Fruit fly (Drosophila melanogaster) whole organism, prepupa: ENCODE measurements around the gene Tbh.

Experiments
- CG10631 ChIP-seq: fragments of 200-800 bp; sonication (Bioruptor generic); optimal IDR thresholded peaks from 2 replicates; lab custom pipeline; 2016; ENCODE audit warnings: missing biosample characterization, missing genetic modification characterization
- CG11762 ChIP-seq: fragments of 200-800 bp; sonication (Bioruptor generic); optimal IDR thresholded peaks from 3 replicates; lab custom pipeline; 2016; ENCODE audit warnings: missing biosample characterization, missing genetic modification characterization; ENCODE audit not compliant: insufficient read depth
- CG16779 ChIP-seq: fragments of 200-800 bp; sonication (Bioruptor generic); optimal IDR thresholded peaks from 3 replicates; lab custom pipeline; 2017; ENCODE audit warnings: missing biosample characterization, mild to moderate bottlenecking, missing genetic modification characterization
- CG32006 ChIP-seq: fragments of 200-800 bp; sonication (Bioruptor generic); optimal IDR thresholded peaks from 3 replicates; lab custom pipeline; 2017; ENCODE audit warnings: missing biosample characterization, mild to moderate bottlenecking, missing genetic modification characterization
- CG3919 ChIP-seq: fragments of 200-800 bp; sonication (Bioruptor generic); optimal IDR thresholded peaks from 3 replicates; lab custom pipeline; 2016; ENCODE audit warnings: missing biosample characterization, missing genetic modification characterization
- CG4318 ChIP-seq: fragments of 200-800 bp; sonication (Bioruptor generic); optimal IDR thresholded peaks from 3 replicates; lab custom pipeline; 2017; ENCODE audit warnings: missing biosample characterization, mild to moderate bottlenecking, missing genetic modification characterization
- CG6163 ChIP-seq: fragments of 200-800 bp; sonication (Bioruptor generic); IDR thresholded peaks from 3 replicates; pipeline ENCODE4 v1.3.6; 2022; ENCODE audit warnings: missing biosample characterization, missing genetic modification characterization
- CG6792 ChIP-seq: fragments of 200-800 bp; sonication (Bioruptor generic); optimal IDR thresholded peaks from 3 replicates; lab custom pipeline; 2016; ENCODE audit warnings: missing biosample characterization, missing genetic modification characterization
- CG6808 ChIP-seq: fragments of 200-800 bp; sonication (Bioruptor generic); optimal IDR thresholded peaks from 3 replicates; lab custom pipeline; 2017; ENCODE audit warnings: missing biosample characterization, missing genetic modification characterization, mild to moderate bottlenecking, moderate library complexity, missing genetic modification reagents
- CG6854 ChIP-seq: fragments of 200-800 bp; sonication (Bioruptor generic); optimal IDR thresholded peaks from 2 replicates; lab custom pipeline; 2017; ENCODE audit warnings: missing biosample characterization, mild to moderate bottlenecking, missing genetic modification characterization
- CG7368 ChIP-seq: fragments of 200-800 bp; sonication (Bioruptor generic); optimal IDR thresholded peaks from 3 replicates; lab custom pipeline; 2016; ENCODE audit warnings: missing biosample characterization, missing genetic modification characterization
- CG8319 ChIP-seq: fragments of 200-800 bp; sonication (Bioruptor generic); optimal IDR thresholded peaks from 3 replicates; lab custom pipeline; 2016; ENCODE audit warnings: missing biosample characterization, missing genetic modification characterization
- CG8632 ChIP-seq: fragments of 200-800 bp; sonication (Bioruptor generic); optimal IDR thresholded peaks from 3 replicates; lab custom pipeline; 2016; ENCODE audit warnings: missing biosample characterization, missing genetic modification characterization
- Eip75B ChIP-seq: fragments of 200-800 bp; sonication (Bioruptor generic); optimal IDR thresholded peaks from 3 replicates; lab custom pipeline; 2016; ENCODE audit warnings: missing biosample characterization, missing genetic modification characterization
- Eip78C ChIP-seq: fragments of 200-800 bp; sonication (Bioruptor generic); peaks from one replicate; lab custom pipeline; 2016; ENCODE audit warnings: missing biosample characterization, missing genetic modification characterization
- Eip93F ChIP-seq: fragments of 200-800 bp; sonication (Bioruptor generic); optimal IDR thresholded peaks from 2 replicates; lab custom pipeline; 2016; ENCODE audit warnings: missing biosample characterization, mild to moderate bottlenecking, missing genetic modification characterization
- Ets21C ChIP-seq: fragments of 200-800 bp; sonication (Bioruptor generic); optimal IDR thresholded peaks from 3 replicates; lab custom pipeline; 2016; ENCODE audit warnings: missing biosample characterization, missing genetic modification characterization
- Ets96B ChIP-seq: fragments of 200-800 bp; optimal IDR thresholded peaks from 2 replicates; lab custom pipeline; 2019; ENCODE audit warnings: missing biosample characterization, mild to moderate bottlenecking, missing genetic modification characterization, moderate library complexity
- Gug ChIP-seq: fragments of 200-800 bp; sonication (Bioruptor generic); IDR thresholded peaks from 2 replicates; pipeline ENCODE4 v1.3.6; 2022; ENCODE audit warnings: missing biosample characterization, missing genetic modification characterization
- Hr38 ChIP-seq: sonication (Bioruptor generic); optimal IDR thresholded peaks from 2 replicates; lab custom pipeline; 2016; ENCODE audit warnings: missing biosample characterization, missing genetic modification characterization
- Hr39 ChIP-seq: fragments of 200-800 bp; sonication (Bioruptor generic); optimal IDR thresholded peaks from 2 replicates; lab custom pipeline; 2016; ENCODE audit warnings: missing biosample characterization, missing genetic modification characterization
- Hr4 ChIP-seq: fragments of 200-800 bp; sonication (Bioruptor generic); optimal IDR thresholded peaks from 3 replicates; lab custom pipeline; 2016; ENCODE audit warnings: missing biosample characterization, missing genetic modification characterization
- Lpt ChIP-seq: fragments of 200-800 bp; sonication (Bioruptor generic); optimal IDR thresholded peaks from 3 replicates; lab custom pipeline; 2016; ENCODE audit warnings: missing biosample characterization, missing genetic modification characterization
- Met ChIP-seq: fragments of 200-800 bp; sonication (Bioruptor generic); optimal IDR thresholded peaks from 3 replicates; lab custom pipeline; 2016; ENCODE audit warnings: missing biosample characterization, missing genetic modification characterization
- OdsH ChIP-seq: fragments of 200-800 bp; sonication (Bioruptor generic); optimal IDR thresholded peaks from 3 replicates; lab custom pipeline; 2016; ENCODE audit warnings: missing biosample characterization, missing genetic modification characterization
- Sox14 ChIP-seq: fragments of 200-800 bp; sonication (Bioruptor generic); optimal IDR thresholded peaks from 3 replicates; lab custom pipeline; 2016; ENCODE audit warnings: missing biosample characterization, missing genetic modification characterization
- Sox15 ChIP-seq: fragments of 200-800 bp; sonication (Bioruptor generic); optimal IDR thresholded peaks from 3 replicates; lab custom pipeline; 2016; ENCODE audit warnings: missing biosample characterization, missing genetic modification characterization
- achi ChIP-seq: fragments of 200-800 bp; sonication (Bioruptor generic); optimal IDR thresholded peaks from 3 replicates; lab custom pipeline; 2016; ENCODE audit warnings: missing biosample characterization, missing genetic modification characterization
- acj6 ChIP-seq: fragments of 200-800 bp; sonication (Bioruptor generic); optimal IDR thresholded peaks from 3 replicates; lab custom pipeline; 2016; ENCODE audit warnings: missing biosample characterization, missing genetic modification characterization
- cyc ChIP-seq: fragments of 200-800 bp; sonication (Bioruptor generic); optimal IDR thresholded peaks from 3 replicates; lab custom pipeline; 2016; ENCODE audit warnings: missing biosample characterization, missing genetic modification characterization
- dac ChIP-seq: fragments of 200-800 bp; sonication (Bioruptor generic); optimal IDR thresholded peaks from 2 replicates; lab custom pipeline; 2017; ENCODE audit warnings: missing biosample characterization, mild to moderate bottlenecking, missing genetic modification characterization
- dsx ChIP-seq: fragments of 200-800 bp; optimal IDR thresholded peaks from 3 replicates; lab custom pipeline; 2019; ENCODE audit warnings: missing biosample characterization, mild to moderate bottlenecking, missing genetic modification characterization, moderate library complexity; ENCODE audit not compliant: poor library complexity, severe bottlenecking
- eg ChIP-seq: fragments of 200-800 bp; sonication (Bioruptor generic); IDR thresholded peaks from 3 replicates; pipeline ENCODE4 v1.3.6; 2022; ENCODE audit warnings: missing biosample characterization, missing genetic modification characterization
- esn ChIP-seq: fragments of 200-800 bp; sonication (Bioruptor generic); optimal IDR thresholded peaks from 2 replicates; lab custom pipeline; 2016; ENCODE audit warnings: missing biosample characterization, mild to moderate bottlenecking, missing genetic modification characterization, moderate library complexity
- fd85E ChIP-seq: fragments of 200-800 bp; sonication (Bioruptor generic); optimal IDR thresholded peaks from 3 replicates; lab custom pipeline; 2016; ENCODE audit warnings: missing biosample characterization, missing genetic modification characterization
- fkh ChIP-seq: fragments of 200-800 bp; sonication (Bioruptor generic); optimal IDR thresholded peaks from 3 replicates; lab custom pipeline; 2017; ENCODE audit warnings: missing biosample characterization, mild to moderate bottlenecking, missing genetic modification characterization, moderate library complexity
- net ChIP-seq: fragments of 200-800 bp; sonication (Bioruptor generic); optimal IDR thresholded peaks from 3 replicates; lab custom pipeline; 2016; ENCODE audit warnings: missing biosample characterization, missing genetic modification characterization
- salr ChIP-seq, 2 experiments: fragments of 200-800 bp; sonication (Bioruptor generic); optimal IDR thresholded peaks; 3 replicates each; lab custom pipeline; 2016 to 2018; ENCODE audit warnings: missing biosample characterization in 2 of 2, missing genetic modification characterization in 2 of 2, mild to moderate bottlenecking in 1 of 2
- svp ChIP-seq: fragments of 200-800 bp; sonication (Bioruptor generic); peaks from one replicate; lab custom pipeline; 2016; ENCODE audit warnings: missing biosample characterization, missing genetic modification characterization
- topi ChIP-seq: fragments of 200-800 bp; sonication (Bioruptor generic); optimal IDR thresholded peaks from 3 replicates; lab custom pipeline; 2016; ENCODE audit warnings: missing biosample characterization, missing genetic modification characterization
- vri ChIP-seq: fragments of 200-800 bp; sonication (Bioruptor generic); optimal IDR thresholded peaks from 3 replicates; lab custom pipeline; 2016; ENCODE audit warnings: missing biosample characterization, mild to moderate bottlenecking, missing genetic modification characterization

The Tbh gene

DNA sequence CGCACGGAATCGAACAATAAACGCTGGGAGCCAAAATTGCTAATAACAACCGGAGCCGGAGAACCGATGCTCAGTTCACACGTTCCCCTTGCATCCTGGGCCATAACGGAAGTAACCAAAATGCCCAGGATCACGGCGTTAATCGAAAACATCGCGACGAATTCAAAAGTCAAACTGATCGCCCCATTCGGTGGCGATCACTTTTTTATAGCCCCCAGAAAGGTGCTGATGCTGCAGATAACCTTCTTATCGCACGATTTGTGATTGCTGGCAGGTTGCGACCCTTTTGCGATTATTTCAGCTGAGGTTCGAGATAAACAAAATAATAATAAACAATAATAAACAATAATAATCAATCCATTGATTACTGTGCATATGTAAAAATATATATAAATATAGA is 41.8 kb downstream of the Tbh start, which contains the start of gene CG2233:
CG2233 (minus strand) TSS at position 184 of the 400 bp plus-strand sequence.
- no peak for TF ChIP-seq CG6854
- TF ChIP-seq svp (GFP tag; lab: Kevin White, UChicago) = peak; percentile 76

DNA sequence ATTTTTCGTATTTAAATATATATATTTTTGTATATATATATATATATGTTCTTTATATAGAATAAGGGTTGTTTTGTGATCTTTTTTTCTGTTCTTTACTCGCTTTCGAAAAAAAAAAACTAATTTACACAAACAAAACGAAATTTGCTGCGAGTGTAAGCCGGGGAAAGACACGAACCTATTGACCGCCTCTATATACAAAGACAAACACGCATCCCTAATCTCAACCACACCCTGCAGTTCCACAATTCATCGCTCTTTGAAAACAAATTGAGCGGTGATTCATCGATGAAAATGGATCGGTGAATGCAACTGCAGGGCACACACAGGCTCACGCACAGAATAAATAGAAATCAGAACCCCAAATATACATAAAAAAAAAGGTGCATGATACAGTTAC is 43.4 kb downstream of the Tbh start:
- TF ChIP-seq Gug (GFP tag; lab: Robert Waterston, UW) (no peak), eg (GFP tag; lab: Robert Waterston, UW) (no peak), dac (GFP tag; lab: Kevin White, UChicago) (no peak), Eip75B (GFP tag; lab: Kevin White, UChicago) (no peak), CG6792 (no peak), OdsH (GFP tag; lab: Kevin White, UChicago) (no peak), Lpt (GFP tag; lab: Kevin White, UChicago) (no peak), Met (no peak)

DNA sequence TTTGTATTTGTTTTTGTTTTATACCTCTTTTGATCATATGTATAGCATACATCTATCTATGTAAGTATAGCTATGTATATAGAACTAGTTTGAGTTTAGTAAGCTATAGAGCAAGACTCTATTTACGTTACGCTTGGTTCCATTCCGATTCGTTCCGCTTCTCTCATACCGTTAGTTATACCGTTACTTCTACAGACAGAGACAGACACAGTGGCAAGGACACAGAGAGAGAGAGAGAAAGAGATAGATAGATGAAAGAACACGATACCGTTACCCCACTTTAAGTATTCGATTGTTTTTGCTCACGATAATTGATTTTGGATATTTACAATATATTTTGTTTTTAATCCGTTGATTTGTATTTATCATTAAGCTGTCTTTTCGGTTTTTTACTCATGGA is 51.0 kb downstream of the Tbh start:
- no peak for TF ChIP-seq Ets96B (tag; lab: Kevin White, UChicago)

dm6 chrX:8049292-8049691 is 53.8 kb downstream of the Tbh start:
- TF ChIP-seq Lpt (GFP tag; lab: Kevin White, UChicago) = no peak
- TF ChIP-seq fkh (GFP tag; lab: Kevin White, UChicago) = peak; percentile 50

dm6 chrX:8056084-8056483 is 60.6 kb downstream of the Tbh start:
- TF ChIP-seq CG8632 (GFP tag; lab: Kevin White, UChicago) = no peak
- TF ChIP-seq fkh (GFP tag; lab: Kevin White, UChicago) = peak; percentile 4
- TF ChIP-seq Hr4 (GFP tag; lab: Kevin White, UChicago) = no peak
- TF ChIP-seq vri (GFP tag; lab: Kevin White, UChicago) = peak; percentile 51
- no peak for TF ChIP-seq CG4318
- TF ChIP-seq fd85E (GFP tag; lab: Kevin White, UChicago) = no peak

dm6 chrX:8056597-8057228 is 61.2 kb downstream of the Tbh start:
- TF ChIP-seq eg (GFP tag; lab: Robert Waterston, UW) = peak; percentile 65; the same call in 2 of the 3 replicates
- TF ChIP-seq Hr4 (GFP tag; lab: Kevin White, UChicago) = no peak
- TF ChIP-seq CG6792 = no peak
- peak; percentile 8 for TF ChIP-seq Lpt (GFP tag; lab: Kevin White, UChicago)
- no peak for TF ChIP-seq CG32006
- TF ChIP-seq Eip75B (GFP tag; lab: Kevin White, UChicago) = no peak
- no peak for TF ChIP-seq cyc (GFP tag; lab: Kevin White, UChicago)
- no peak for TF ChIP-seq topi (GFP tag; lab: Kevin White, UChicago)
- no peak for TF ChIP-seq salr (GFP tag; optimal IDR thresholded peaks at IDR 0.05; lab: Kevin White, UChicago)
- peak; percentile 13 for TF ChIP-seq CG3919 (GFP tag; lab: Kevin White, UChicago)
- TF ChIP-seq acj6 (GFP tag; lab: Kevin White, UChicago) = no peak
- no peak for TF ChIP-seq CG10631 (GFP tag; lab: Kevin White, UChicago)
- no peak for TF ChIP-seq Sox14
- no peak for TF ChIP-seq Ets21C (GFP tag; lab: Kevin White, UChicago)
- no peak for TF ChIP-seq Sox15 (GFP tag; lab: Kevin White, UChicago)
- peak; percentile 74 for TF ChIP-seq Eip78C (GFP tag; lab: Kevin White, UChicago)
- TF ChIP-seq Hr39 (GFP tag; lab: Kevin White, UChicago) = no peak
- no peak for TF ChIP-seq CG7368 (GFP tag; lab: Kevin White, UChicago)
- no peak for TF ChIP-seq Eip93F (GFP tag; lab: Kevin White, UChicago)
- TF ChIP-seq esn = no peak
- no peak for TF ChIP-seq CG11762
- TF ChIP-seq Hr38 (GFP tag; lab: Kevin White, UChicago) = no peak
- no peak for TF ChIP-seq CG8319 (GFP tag; lab: Kevin White, UChicago)
- no peak for TF ChIP-seq achi (GFP tag; lab: Kevin White, UChicago)
- TF ChIP-seq fkh (GFP tag; lab: Kevin White, UChicago) = peak; percentile 70
- TF ChIP-seq CG4318 = no peak
- TF ChIP-seq fd85E (GFP tag; lab: Kevin White, UChicago) = no peak
- TF ChIP-seq dsx (GFP tag; lab: Kevin White, UChicago) = no peak
- TF ChIP-seq CG6808 = peak; percentile 13
- TF ChIP-seq CG6163 (GFP tag; lab: Robert Waterston, UW) = peak; percentile 67
- TF ChIP-seq net = peak; percentile 2
- TF ChIP-seq CG16779 (tag; lab: Kevin White, UChicago) = no peak
- no peak for TF ChIP-seq Ets96B (tag; lab: Kevin White, UChicago)
